Worm (Caenorhabditis elegans) whole organism, L4/young adult: ENCODE results near the gene T01G6.10.

ENCODE experiments used
- W03F9.2 ChIP-seq: fragments of 150-350 bp; optimal IDR thresholded peaks from 2 replicates; lab custom pipeline; 2014; ENCODE audit warnings: missing biosample characterization, missing genetic modification characterization
- dao-5 ChIP-seq: sonication (generic microtip); optimal IDR thresholded peaks from 2 replicates; lab custom pipeline; 2016; ENCODE audit warnings: missing genotype, missing genetic modification characterization, moderate library complexity, missing compliant biosample characterization
- him-1 ChIP-seq: sonication (generic microtip); optimal IDR thresholded peaks from 2 replicates; lab custom pipeline; 2016; ENCODE audit warnings: missing genotype, missing genetic modification reagents, missing genetic modification characterization, missing compliant biosample characterization

- no peak for TF ChIP-seq him-1 (tag; lab: Kevin White, UChicago)
- no peak for TF ChIP-seq W03F9.2 (tag; lab: Kevin White, UChicago)
- no peak for TF ChIP-seq dao-5 (tag; lab: Kevin White, UChicago)
These were observed 2.5 kb downstream of the T01G6.10 start for ce11 chrV:500535-500934.
